Worm (Caenorhabditis elegans): Measurements from ENCODE around the gene str-150.

Gene str-150

ce11 chrV:16581061-16581460, 2.0 kb upstream of the str-150 start:
- TF ChIP-seq aha-1 (tag) (peak; percentile 46), madf-5 (GFP tag; IDR thresholded peaks at IDR 0.05) (no peak)

- TF ChIP-seq fos-1 (tag; optimal IDR thresholded peaks at IDR 0.05) (no peak), zfp-3 (GFP tag; conservative IDR thresholded peaks at IDR 0.05) (no peak), tra-1 (GFP tag; IDR thresholded peaks at IDR 0.05) (no peak), lin-15B (tag; optimal IDR thresholded peaks at IDR 0.05) (no peak)
Measured at ce11 chrV:16588428-16588827, 5.4 kb downstream of the str-150 start, which contains the start of gene srw-73. srw-73 (minus strand) TSS chrV:16588528.

DNA sequence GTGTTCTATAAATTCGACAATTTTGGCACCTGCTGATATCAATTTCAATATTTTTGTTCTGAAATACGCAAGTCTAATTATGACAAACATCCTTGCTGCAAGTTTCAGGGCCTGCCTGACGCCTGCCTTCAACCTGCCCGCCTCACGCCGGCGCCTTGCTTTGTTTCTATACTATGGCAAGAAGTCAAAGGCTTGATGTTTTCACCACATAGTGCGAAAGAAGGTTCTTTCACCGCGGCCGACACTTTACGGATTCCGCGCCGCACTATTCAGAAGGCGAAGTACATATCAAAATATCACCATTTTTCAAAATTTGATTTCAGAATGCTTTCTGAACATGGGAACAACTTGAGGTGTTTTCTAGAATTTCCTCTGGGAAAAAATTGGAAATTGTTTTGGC, 6.4 kb downstream of the str-150 start:
- TF ChIP-seq dve-1 (tag; optimal IDR thresholded peaks at IDR 0.05; ENCODE audit: insufficient read depth) (no peak), mes-2 (tag; optimal IDR thresholded peaks at IDR 0.05; ENCODE audit: poor library complexity, severe bottlenecking) (no peak), ceh-62 (tag; optimal IDR thresholded peaks at IDR 0.05) (no peak), ceh-44 (GFP tag; IDR thresholded peaks at IDR 0.05) (no peak), unc-62 (GFP tag; optimal IDR thresholded peaks at IDR 0.05 in 1 of 2) (no peak), unc-62 (tag; optimal IDR thresholded peaks at IDR 0.05) (no peak), tra-1 (GFP tag; IDR thresholded peaks at IDR 0.05) (no peak), nhr-6 (tag; optimal IDR thresholded peaks at IDR 0.05) (no peak), ceh-28 (tag; optimal IDR thresholded peaks at IDR 0.05) (no peak), mep-1 (tag; optimal IDR thresholded peaks at IDR 0.05) (no peak), fkh-10 (GFP tag; optimal IDR thresholded peaks at IDR 0.05) (no peak), lsy-2 (tag; optimal IDR thresholded peaks at IDR 0.05) (no peak), zip-2 (tag; optimal IDR thresholded peaks at IDR 0.05) (no peak), aly-2 (tag; optimal IDR thresholded peaks at IDR 0.05) (no peak), lin-39 (tag; optimal IDR thresholded peaks at IDR 0.05) (no peak), lin-1 (GFP tag; IDR thresholded peaks at IDR 0.05) (no peak), Y105C5A.15 (GFP tag; IDR thresholded peaks at IDR 0.05) (no peak), F44E2.7 (GFP tag; IDR thresholded peaks at IDR 0.05) (no peak)

DNA sequence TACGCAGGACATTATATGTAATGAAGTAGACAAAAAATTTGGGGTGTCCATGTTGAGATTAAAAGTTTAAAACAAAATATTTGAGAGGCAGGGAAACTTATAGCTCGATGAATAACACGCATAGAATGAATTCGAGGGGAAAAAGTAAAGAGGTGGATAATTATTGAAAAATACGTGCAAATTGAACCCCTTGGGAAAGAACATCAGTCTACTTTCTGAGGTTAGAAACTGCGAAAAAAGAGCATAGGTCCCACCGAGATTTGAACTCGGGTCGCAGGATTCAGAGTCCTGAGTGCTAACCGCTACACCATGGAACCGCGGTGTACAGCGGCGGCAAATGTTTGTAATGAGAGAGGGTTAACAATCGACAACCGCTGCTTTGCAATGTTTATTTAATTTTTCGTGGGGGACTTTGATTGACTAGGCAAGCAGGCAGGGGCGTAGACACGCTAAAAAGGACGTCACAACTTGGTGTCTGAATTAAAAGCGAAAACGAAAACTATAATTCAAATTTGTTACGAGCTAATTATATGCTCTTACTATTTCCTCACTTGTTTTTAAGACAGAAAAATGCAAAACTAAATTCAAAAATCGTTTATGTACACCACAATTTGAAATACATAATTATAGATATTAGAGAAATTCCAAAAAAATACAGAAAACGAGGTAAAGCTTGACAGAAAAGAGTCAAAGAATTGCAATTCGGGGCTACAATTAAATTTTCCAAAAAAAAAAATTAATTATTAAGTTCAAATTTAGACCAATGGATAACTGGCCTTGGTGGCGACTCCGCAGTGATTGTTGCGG, 9.1 kb downstream of the str-150 start, which contains the start of gene srh-269:
Gene srh-269 (minus strand): TSS at position 51 of the 807 bp plus-strand sequence.
- TF ChIP-seq F26F4.8 (GFP tag; conservative IDR thresholded peaks at IDR 0.05) (peak; percentile 86), ZK337.2 (GFP tag; IDR thresholded peaks at IDR 0.05) (peak; percentile 72; the same call in 1 of the 2 replicates), T26A8.4 (GFP tag; IDR thresholded peaks at IDR 0.05) (peak; percentile 93), spr-3 (GFP tag; optimal IDR thresholded peaks at IDR 0.05) (peak; percentile 69), ctbp-1 (GFP tag; IDR thresholded peaks at IDR 0.05) (peak; percentile 80), duxl-1 (tag; optimal IDR thresholded peaks at IDR 0.05; ENCODE audit: poor library complexity) (peak; percentile 84), D1046.2 (GFP tag; IDR thresholded peaks at IDR 0.05) (peak; percentile 87), ama-1 (optimal IDR thresholded peaks at IDR 0.05) (no peak), Y75B8A.6 (GFP tag; IDR thresholded peaks at IDR 0.05) (peak; percentile 93), Y105C5A.15 (GFP tag; IDR thresholded peaks at IDR 0.05) (0 out of 2 replicates have a peak, but pooled peaks have one; percentile 75), ceh-28 (tag; optimal IDR thresholded peaks at IDR 0.05) (no peak), skn-1 (tag; optimal IDR thresholded peaks at IDR 0.05) (no peak), daf-12 (tag; optimal IDR thresholded peaks at IDR 0.05) (no peak), nhr-111 (GFP tag; optimal IDR thresholded peaks at IDR 0.05) (peak; percentile 65), nhr-48 (tag; optimal IDR thresholded peaks at IDR 0.05) (peak; percentile 55), ceh-20 (GFP tag; IDR thresholded peaks at IDR 0.05) (peak; percentile 86), saeg-2 (GFP tag; IDR thresholded peaks at IDR 0.05) (peak; percentile 65; the same call in 1 of the 2 replicates), nhr-237 (tag; optimal IDR thresholded peaks at IDR 0.05) (no peak), snpc-1.2 (GFP tag; IDR thresholded peaks at IDR 0.05) (peak; percentile 88), nhr-102 (tag; optimal IDR thresholded peaks at IDR 0.05) (peak; percentile 77), Y5F2A.4 (GFP tag; optimal IDR thresholded peaks at IDR 0.05) (peak; percentile 66), dmd-9 (GFP tag; IDR thresholded peaks at IDR 0.05) (peak; percentile 61; the same call in 1 of the 2 replicates), Y48G9A.11 (GFP tag; IDR thresholded peaks at IDR 0.05) (peak; percentile 78), cey-2 (tag; optimal IDR thresholded peaks at IDR 0.05; ENCODE audit: borderline replicate concordance, insufficient read depth) (no peak), egl-43 (GFP tag; IDR thresholded peaks at IDR 0.05) (peak; percentile 96), lsy-2 (tag; optimal IDR thresholded peaks at IDR 0.05) (no peak)

All from whole organism, L4 larva.